Worm (Caenorhabditis elegans): ENCODE results near the gene dlc-3.

The dlc-3 gene

ce11 chrIV:16431929-16432328 lies at the start of gene dlc-3:
Gene dlc-3 (plus strand): TSS chrIV:16432229.
- no peak for TF ChIP-seq lin-39 (tag; optimal IDR thresholded peaks at IDR 0.05)
- TF ChIP-seq daf-8 (GFP tag; IDR thresholded peaks at IDR 0.05) = no peak
- TF ChIP-seq ZK546.5 (tag; optimal IDR thresholded peaks at IDR 0.05) = no peak
- no peak for TF ChIP-seq Y75B8A.6 (GFP tag; IDR thresholded peaks at IDR 0.05)
- TF ChIP-seq madf-5 (GFP tag; IDR thresholded peaks at IDR 0.05) = no peak

ce11 chrIV:16384665-16385064 lies 47.4 kb upstream of the dlc-3 start:
- TF ChIP-seq nhr-76 (tag; optimal IDR thresholded peaks at IDR 0.05) (no peak), snpc-1.2 (GFP tag; IDR thresholded peaks at IDR 0.05) (peak; percentile 64; the same call in 1 of the 2 replicates), ztf-11 (tag; optimal IDR thresholded peaks at IDR 0.05) (no peak), ama-1 (optimal IDR thresholded peaks at IDR 0.05) (no peak), set-16 (GFP tag; IDR thresholded peaks at IDR 0.05) (peak; percentile 48)

ce11 chrIV:16388136-16388635 lies 43.8 kb upstream of the dlc-3 start:
- TF ChIP-seq Y48G9A.11 (GFP tag; IDR thresholded peaks at IDR 0.05) (no peak), vab-7 (GFP tag; IDR thresholded peaks at IDR 0.05) (peak; percentile 64; the same call in 1 of the 2 replicates), zip-2 (tag; optimal IDR thresholded peaks at IDR 0.05) (no peak), aha-1 (tag) (no peak), snpc-4 (tag; optimal IDR thresholded peaks at IDR 0.05) (no peak), lin-1 (GFP tag; IDR thresholded peaks at IDR 0.05) (no peak), unc-62 (GFP tag; optimal IDR thresholded peaks at IDR 0.05 in 1 of 2) (no peak), unc-62 (tag; optimal IDR thresholded peaks at IDR 0.05) (no peak), nhr-42 (GFP tag; IDR thresholded peaks at IDR 0.05) (0 out of 2 replicates have a peak, but pooled peaks have one; percentile 56), pha-4 (GFP tag; IDR thresholded peaks at IDR 0.05) (peak; percentile 71), pha-4 (tag; optimal IDR thresholded peaks at IDR 0.05) (no peak), jun-1 (tag; optimal IDR thresholded peaks at IDR 0.05) (no peak), ceh-44 (GFP tag; IDR thresholded peaks at IDR 0.05) (no peak), spr-1 (tag; optimal IDR thresholded peaks at IDR 0.05) (peak; percentile 8), tag-97 (GFP tag; IDR thresholded peaks at IDR 0.05) (no peak), snpc-1.2 (GFP tag; IDR thresholded peaks at IDR 0.05) (peak; percentile 96), F26F4.8 (GFP tag; conservative IDR thresholded peaks at IDR 0.05) (no peak), madf-5 (GFP tag; IDR thresholded peaks at IDR 0.05) (0 out of 4 replicates have a peak, but pooled peaks of 1 of the 2 experiments have one; percentile 45), F49E8.2 (tag; optimal IDR thresholded peaks at IDR 0.05; ENCODE audit: borderline replicate concordance) (peak; percentile 32), T26A8.4 (GFP tag; IDR thresholded peaks at IDR 0.05) (peak; percentile 50; the same call in 1 of the 2 replicates), lin-13 (GFP tag; optimal IDR thresholded peaks at IDR 0.05) (no peak), lim-7 (GFP tag; IDR thresholded peaks at IDR 0.05) (peak; percentile 73; the same call in 1 of the 2 replicates), dmd-8 (GFP tag; IDR thresholded peaks at IDR 0.05) (peak; percentile 78; the same call in 1 of the 2 replicates), php-3 (GFP tag; IDR thresholded peaks at IDR 0.05) (0 out of 2 replicates have a peak, but pooled peaks have one; percentile 42), saeg-2 (GFP tag; IDR thresholded peaks at IDR 0.05) (no peak), F37D6.2 (tag; optimal IDR thresholded peaks at IDR 0.05) (no peak), gei-8 (GFP tag; optimal IDR thresholded peaks at IDR 0.05) (peak; percentile 35), hlh-11 (tag; optimal IDR thresholded peaks at IDR 0.05) (peak; percentile 39), daf-19 (GFP tag; conservative IDR thresholded peaks at IDR 0.05) (peak; percentile 63; the same call in 1 of the 2 replicates), daf-16 (GFP tag; optimal IDR thresholded peaks at IDR 0.05) (peak in 1 of 2 experiments; percentile 66), daf-16 (tag; optimal IDR thresholded peaks at IDR 0.05) (peak; percentile 13), mdt-29 (GFP tag; IDR thresholded peaks at IDR 0.05) (0 out of 2 replicates have a peak, but pooled peaks have one; percentile 12), set-16 (GFP tag; IDR thresholded peaks at IDR 0.05) (peak; percentile 47), ztf-7 (tag; optimal IDR thresholded peaks at IDR 0.05) (no peak), ctbp-1 (GFP tag; IDR thresholded peaks at IDR 0.05) (peak; percentile 39; the same call in 1 of the 2 replicates), mep-1 (tag; optimal IDR thresholded peaks at IDR 0.05) (peak; percentile 48), fos-1 (tag; optimal IDR thresholded peaks at IDR 0.05) (no peak), nhr-76 (tag; optimal IDR thresholded peaks at IDR 0.05) (no peak), hmg-1.1 (GFP tag; IDR thresholded peaks at IDR 0.05) (peak; percentile 72), Y105C5A.15 (GFP tag; IDR thresholded peaks at IDR 0.05) (0 out of 2 replicates have a peak, but pooled peaks have one; percentile 43), mes-2 (tag; optimal IDR thresholded peaks at IDR 0.05; ENCODE audit: poor library complexity, severe bottlenecking) (peak; percentile 70), rbr-2 (tag; optimal IDR thresholded peaks at IDR 0.05) (peak; percentile 4)

Data from whole organism, L4 larva.